Worm (Caenorhabditis elegans) whole organism, L4 larva: ENCODE results near the gene gyg-1.

Experiments
- aha-1 ChIP-seq: fragments of 150-350 bp; peaks from one replicate; lab custom pipeline; 2014; ENCODE audit warnings: missing biosample characterization, missing genetic modification characterization
- arid-1 ChIP-seq: fragments of 200-800 bp; sonication (Bioruptor generic); conservative IDR thresholded peaks from 2 replicates; pipeline ENCODE4 v1.3.6; 2022; ENCODE audit warnings: missing genetic modification reagents, missing genetic modification characterization, missing compliant biosample characterization
- ceh-32 ChIP-seq: sonication (generic microtip); optimal IDR thresholded peaks from 2 replicates; lab custom pipeline; 2016; ENCODE audit warnings: mild to moderate bottlenecking, missing genetic modification characterization, missing compliant biosample characterization; ENCODE audit not compliant: poor library complexity
- ceh-62 ChIP-seq: sonication (generic microtip); optimal IDR thresholded peaks from 2 replicates; lab custom pipeline; 2017; ENCODE audit warnings: missing biosample characterization, missing genetic modification characterization
- daf-16 ChIP-seq, 3 experiments: sonication (generic microtip); optimal IDR thresholded peaks; 2 replicates each; lab custom pipeline; 2016 to 2017; ENCODE audit warnings: missing genetic modification characterization in 3 of 3, missing genetic modification reagents in 3 of 3, mild to moderate bottlenecking in 2 of 3, missing compliant biosample characterization in 2 of 3, missing biosample characterization in 1 of 3, moderate library complexity in 1 of 3
- dmd-6 ChIP-seq: fragments of 200-800 bp; sonication (Bioruptor generic); IDR thresholded peaks from 2 replicates; pipeline ENCODE4 v1.3.6; 2022; ENCODE audit warnings: missing genetic modification reagents, missing genetic modification characterization, missing compliant biosample characterization
- dmd-9 ChIP-seq: fragments of 200-800 bp; sonication (Bioruptor generic); IDR thresholded peaks from 2 replicates; pipeline ENCODE4 v1.3.6; 2022; ENCODE audit warnings: missing genetic modification reagents, missing genetic modification characterization, missing compliant biosample characterization
- dve-1 ChIP-seq: sonication (generic microtip); optimal IDR thresholded peaks from 2 replicates; lab custom pipeline; 2017; ENCODE audit warnings: antibody characterized with exemption, mild to moderate bottlenecking, missing genetic modification characterization, missing compliant biosample characterization; ENCODE audit not compliant: insufficient read depth
- fos-1 ChIP-seq: fragments of 150-350 bp; optimal IDR thresholded peaks from 2 replicates; lab custom pipeline; 2014; ENCODE audit warnings: missing biosample characterization, missing genetic modification characterization
- hlh-11 ChIP-seq: fragments of 200-800 bp; sonication (Bioruptor generic); optimal IDR thresholded peaks from 2 replicates; lab custom pipeline; 2018; ENCODE audit warnings: mild to moderate bottlenecking, missing genetic modification characterization, missing compliant biosample characterization
- hlh-30 ChIP-seq: sonication (generic microtip); optimal IDR thresholded peaks from 2 replicates; lab custom pipeline; 2017; ENCODE audit warnings: antibody characterized with exemption, mild to moderate bottlenecking, missing genetic modification characterization, missing compliant biosample characterization; ENCODE audit not compliant: insufficient read depth
- lin-1 ChIP-seq: fragments of 200-800 bp; sonication (Bioruptor generic); IDR thresholded peaks from 2 replicates; pipeline ENCODE4 v1.3.6; 2022; ENCODE audit warnings: missing genetic modification reagents, missing genetic modification characterization, missing compliant biosample characterization
- lin-13 ChIP-seq: fragments of 150-350 bp; optimal IDR thresholded peaks from 2 replicates; lab custom pipeline; 2014; ENCODE audit warnings: missing biosample characterization, missing genetic modification reagents, missing genetic modification characterization
- lin-15B ChIP-seq: fragments of 150-350 bp; sonication (generic microtip); optimal IDR thresholded peaks from 3 replicates; lab custom pipeline; 2014; ENCODE audit warnings: missing biosample characterization, missing genetic modification characterization
- lin-38 ChIP-seq: fragments of 200-800 bp; sonication (Bioruptor generic); IDR thresholded peaks from 2 replicates; pipeline ENCODE4 v1.3.6; 2022; ENCODE audit warnings: missing genetic modification reagents, missing genetic modification characterization, missing compliant biosample characterization
- mdl-1 ChIP-seq, 2 experiments: fragments of 150-350 bp in 1 of 2; sonication (generic microtip) in 1 of 2; optimal IDR thresholded peaks; 2 replicates each; lab custom pipeline; 2014 to 2017; ENCODE audit warnings: missing biosample characterization in 2 of 2, missing genetic modification characterization in 2 of 2
- mep-1 ChIP-seq: fragments of 150-350 bp; sonication (generic microtip); optimal IDR thresholded peaks from 3 replicates; lab custom pipeline; 2014; ENCODE audit warnings: missing biosample characterization, missing genetic modification characterization
- mes-2 ChIP-seq: sonication (generic microtip); optimal IDR thresholded peaks from 2 replicates; lab custom pipeline; 2016; ENCODE audit warnings: missing genotype, mild to moderate bottlenecking, missing genetic modification characterization, missing compliant biosample characterization; ENCODE audit not compliant: poor library complexity, severe bottlenecking
- nhr-237 ChIP-seq: sonication (generic microtip); optimal IDR thresholded peaks from 2 replicates; lab custom pipeline; 2017; ENCODE audit warnings: missing biosample characterization, missing genetic modification characterization
- nhr-28 ChIP-seq: fragments of 150-350 bp; optimal IDR thresholded peaks from 2 replicates; lab custom pipeline; 2014; ENCODE audit warnings: missing biosample characterization, missing genetic modification characterization
- nhr-6 ChIP-seq: fragments of 150-350 bp; optimal IDR thresholded peaks from 2 replicates; lab custom pipeline; 2014; ENCODE audit warnings: missing biosample characterization, missing genetic modification characterization
- nhr-77 ChIP-seq: fragments of 150-350 bp; optimal IDR thresholded peaks from 2 replicates; lab custom pipeline; 2014; ENCODE audit warnings: missing biosample characterization, missing genetic modification characterization
- pha-4 ChIP-seq, 2 experiments: fragments of 150-350 bp in 1 of 2; fragments of 200-800 bp in 1 of 2; sonication (Bioruptor generic) in 1 of 2; IDR thresholded peaks in 1 of 2; optimal IDR thresholded peaks in 1 of 2; 2 replicates each; pipeline versions ENCODE4 v1.3.6 to Lab custom; 2014 to 2022; ENCODE audit warnings: missing genetic modification characterization in 2 of 2, missing genetic modification reagents in 2 of 2, missing biosample characterization in 1 of 2, missing compliant biosample characterization in 1 of 2
- php-3 ChIP-seq: fragments of 200-800 bp; sonication (Bioruptor generic); IDR thresholded peaks from 2 replicates; pipeline ENCODE4 v1.3.6; 2022; ENCODE audit warnings: missing genetic modification reagents, missing genetic modification characterization, missing compliant biosample characterization
- pqm-1 ChIP-seq: sonication (generic microtip); optimal IDR thresholded peaks from 2 replicates; lab custom pipeline; 2017; ENCODE audit warnings: missing biosample characterization, missing genetic modification characterization
- set-16 ChIP-seq: fragments of 200-800 bp; sonication (Bioruptor generic); IDR thresholded peaks from 2 replicates; pipeline ENCODE4 v1.3.6; 2022; ENCODE audit warnings: missing genetic modification reagents, missing genetic modification characterization, missing compliant biosample characterization
- snpc-4 ChIP-seq: fragments of 150-350 bp; optimal IDR thresholded peaks from 2 replicates; lab custom pipeline; 2014; ENCODE audit warnings: missing biosample characterization, missing genetic modification characterization
- tag-97 ChIP-seq: fragments of 200-800 bp; sonication (Bioruptor generic); IDR thresholded peaks from 2 replicates; pipeline ENCODE4 v1.3.6; 2022; ENCODE audit warnings: missing genetic modification characterization, missing compliant biosample characterization
- tra-1 ChIP-seq: fragments of 200-800 bp; sonication (Bioruptor generic); IDR thresholded peaks from 2 replicates; pipeline ENCODE4 v1.3.6; 2022; ENCODE audit warnings: missing genetic modification reagents, missing genetic modification characterization, missing compliant biosample characterization
- vab-7 ChIP-seq: fragments of 200-800 bp; sonication (Bioruptor generic); IDR thresholded peaks from 2 replicates; pipeline ENCODE4 v1.3.6; 2022; ENCODE audit warnings: missing genetic modification reagents, missing genetic modification characterization, missing compliant biosample characterization
- zag-1 ChIP-seq: fragments of 150-350 bp; optimal IDR thresholded peaks from 2 replicates; lab custom pipeline; 2014; ENCODE audit warnings: missing biosample characterization, missing genetic modification characterization

Gene gyg-1

DNA sequence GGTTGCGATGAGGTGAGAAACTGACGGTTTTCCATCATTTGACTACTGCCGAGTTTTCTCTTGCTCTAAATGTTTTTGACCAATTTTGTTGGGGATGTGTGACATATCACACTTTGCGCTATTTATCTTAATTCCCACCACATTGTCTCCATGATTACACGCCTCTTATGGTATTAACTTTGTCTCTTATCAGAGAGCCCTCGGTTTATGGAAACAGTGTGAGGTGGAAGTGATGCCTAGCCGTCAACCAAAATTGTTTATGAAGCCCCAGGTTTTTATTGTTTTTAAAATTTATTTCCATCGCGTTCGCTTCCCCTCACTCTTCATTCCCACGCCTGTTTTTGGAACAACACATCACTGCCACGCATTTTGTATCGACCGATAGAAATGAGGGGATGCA lies 13.7 kb downstream of the gyg-1 start:
- TF ChIP-seq hlh-30 (tag; lab: Kevin White, UChicago), result peak; percentile 5
- TF ChIP-seq dve-1 (tag; lab: Kevin White, UChicago), result peak; percentile 11
- peak; percentile 33 for TF ChIP-seq hlh-11 (tag; lab: Kevin White, UChicago)
- 0 out of 2 replicates have a peak, but pooled peaks have one; percentile 40 for TF ChIP-seq pha-4 (GFP tag; IDR thresholded peaks at IDR 0.05; lab: Robert Waterston, UW)
- TF ChIP-seq pha-4 (tag; optimal IDR thresholded peaks at IDR 0.05; lab: Kevin White, UChicago), result no peak
- TF ChIP-seq tra-1, result peak; percentile 71
- peak; percentile 31 for TF ChIP-seq mes-2 (tag; lab: Kevin White, UChicago)
- TF ChIP-seq php-3 (GFP tag; lab: Robert Waterston, UW), result no peak
- peak; percentile 30; the same call in 1 of the 2 replicates for TF ChIP-seq dmd-6 (GFP tag; lab: Robert Waterston, UW)
- no peak for TF ChIP-seq daf-16 (GFP tag; optimal IDR thresholded peaks at IDR 0.05; lab: Kevin White, UChicago)
- peak; percentile 88 for TF ChIP-seq daf-16 (tag; optimal IDR thresholded peaks at IDR 0.05; lab: Kevin White, UChicago)
- no peak for TF ChIP-seq nhr-6 (tag; lab: Kevin White, UChicago)

ce11 chrX:3552948-3553347 lies 15.5 kb downstream of the gyg-1 start:
- TF ChIP-seq pqm-1 (peak; percentile 30), aha-1 (peak; percentile 16), dmd-6 (GFP tag; lab: Robert Waterston, UW) (peak; percentile 47; the same call in 1 of the 2 replicates), zag-1 (tag; lab: Kevin White, UChicago) (no peak), arid-1 (no peak), php-3 (GFP tag; lab: Robert Waterston, UW) (0 out of 2 replicates have a peak, but pooled peaks have one; percentile 37), mep-1 (tag; lab: Kevin White, UChicago) (peak; percentile 1), hlh-11 (tag; lab: Kevin White, UChicago) (peak; percentile 6), dve-1 (tag; lab: Kevin White, UChicago) (peak; percentile 41), tag-97 (no peak), daf-16 (GFP tag; optimal IDR thresholded peaks at IDR 0.05; lab: Kevin White, UChicago) (no peak), daf-16 (tag; optimal IDR thresholded peaks at IDR 0.05; lab: Kevin White, UChicago) (peak; percentile 31)

ce11 chrX:3553687-3554086 lies 16.3 kb downstream of the gyg-1 start:
- peak; percentile 85 for TF ChIP-seq aha-1
- TF ChIP-seq mep-1 (tag; lab: Kevin White, UChicago), result no peak
- TF ChIP-seq, all 104 proteins: peak for 1

ce11 chrX:3554117-3554516 lies 16.7 kb downstream of the gyg-1 start:
- TF ChIP-seq set-16 (GFP tag; lab: Robert Waterston, UW), result peak; percentile 64
- no peak for TF ChIP-seq lin-38 (GFP tag; lab: Robert Waterston, UW)
- TF ChIP-seq, all 104 proteins: peak for 1

DNA sequence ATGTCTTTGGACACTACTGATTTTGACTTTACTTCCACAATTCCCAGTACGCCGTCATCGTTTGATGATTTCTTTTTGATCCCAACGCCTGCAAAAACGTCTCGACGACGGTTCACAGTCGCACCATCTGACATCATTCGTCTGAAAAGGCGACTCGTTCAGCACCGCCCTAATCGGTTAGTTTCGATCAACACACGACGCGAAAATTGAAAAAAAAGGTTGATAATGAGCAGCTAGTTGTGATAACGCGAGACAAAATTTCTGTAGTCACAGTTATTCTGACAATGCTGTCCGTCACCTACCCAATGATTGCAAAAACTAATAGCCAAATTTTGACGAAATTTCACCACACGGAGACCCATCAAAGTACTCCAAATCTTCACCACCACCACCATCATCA lies 18.5 kb downstream of the gyg-1 start:
- TF ChIP-seq tra-1 (no peak), dmd-6 (GFP tag; lab: Robert Waterston, UW) (peak; percentile 77), fos-1 (no peak), arid-1 (no peak), nhr-6 (tag; lab: Kevin White, UChicago) (no peak), daf-16 (GFP tag; optimal IDR thresholded peaks at IDR 0.05; lab: Kevin White, UChicago) (no peak), daf-16 (tag; optimal IDR thresholded peaks at IDR 0.05; lab: Kevin White, UChicago) (peak; percentile 37), snpc-4 (tag; lab: Kevin White, UChicago) (no peak), ceh-32 (tag; lab: Kevin White, UChicago) (no peak), lin-15B (tag; lab: Kevin White, UChicago) (no peak), lin-1 (GFP tag; lab: Robert Waterston, UW) (no peak), mdl-1 (tag; optimal IDR thresholded peaks at IDR 0.05; lab: Kevin White, UChicago) (no peak), dmd-9 (no peak), hlh-11 (tag; lab: Kevin White, UChicago) (peak; percentile 50), aha-1 (no peak), nhr-77 (tag; lab: Kevin White, UChicago) (peak; percentile 7), lin-13 (GFP tag; lab: Kevin White, UChicago) (no peak), dve-1 (tag; lab: Kevin White, UChicago) (peak; percentile 18), ceh-62 (tag; lab: Kevin White, UChicago) (no peak), pqm-1 (peak; percentile 83), nhr-237 (no peak), vab-7 (no peak), nhr-28 (tag; lab: Kevin White, UChicago) (peak; percentile 68)
- TF ChIP-seq, all 104 proteins: peak for 7
